Fruit fly (Drosophila melanogaster): ENCODE measurements around the gene bap.

Gene bap

DNA sequence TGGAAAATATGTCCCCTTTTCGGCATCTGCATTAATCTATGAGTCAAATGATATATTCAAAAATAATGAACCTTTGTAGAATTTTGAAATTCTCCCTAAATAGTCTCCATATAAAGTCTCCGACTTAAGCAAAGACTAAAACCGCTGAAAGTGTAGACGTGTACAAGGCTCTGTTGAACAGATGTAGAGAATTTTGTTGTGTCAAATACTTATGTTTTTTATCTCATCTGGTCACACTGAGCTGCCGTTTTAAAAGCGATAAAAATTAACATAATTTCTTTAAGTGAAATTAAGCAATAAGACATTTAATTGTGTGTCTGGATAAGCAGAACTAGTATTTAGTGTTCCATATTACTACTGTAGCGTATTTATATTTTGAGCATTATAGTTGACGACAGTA, 2.5 kb upstream of the bap start (continued):
- TF ChIP-seq Gsc (GFP tag; IDR thresholded peaks at IDR 0.05): no peak
- no peak for TF ChIP-seq pnt (GFP tag; optimal IDR thresholded peaks at IDR 0.05)
- TF ChIP-seq H15 (GFP tag; IDR thresholded peaks at IDR 0.05): no peak
- no peak for TF ChIP-seq Fer3 (tag; optimal IDR thresholded peaks at IDR 0.05)
- TF ChIP-seq nerfin-1 (tag; optimal IDR thresholded peaks at IDR 0.05): no peak
- TF ChIP-seq Hr3 (GFP tag; optimal IDR thresholded peaks at IDR 0.05): no peak
- peak; percentile 35 for TF ChIP-seq CG15514 (GFP tag; optimal IDR thresholded peaks at IDR 0.05)
- no peak for TF ChIP-seq NK7.1 (GFP tag; optimal IDR thresholded peaks at IDR 0.05)
- no peak for TF ChIP-seq CG30020 (tag; optimal IDR thresholded peaks at IDR 0.05)
- TF ChIP-seq Dp (GFP tag; optimal IDR thresholded peaks at IDR 0.05): peak; percentile 46
- TF ChIP-seq CG13287 (GFP tag; IDR thresholded peaks at IDR 0.05; ENCODE audit: partially characterized antibody): peak; percentile 58; the same call in 1 of the 2 replicates
- TF ChIP-seq ac (GFP tag; optimal IDR thresholded peaks at IDR 0.05): no peak
- TF ChIP-seq phol (tag; optimal IDR thresholded peaks at IDR 0.05): no peak
- no peak for TF ChIP-seq Dfd (GFP tag; optimal IDR thresholded peaks at IDR 0.05)
- TF ChIP-seq CG9797 (GFP tag; optimal IDR thresholded peaks at IDR 0.05): peak; percentile 17
- no peak for TF ChIP-seq Ptx1 (GFP tag; IDR thresholded peaks at IDR 0.05)
- no peak for TF ChIP-seq CG7745 (tag; optimal IDR thresholded peaks at IDR 0.05)
- TF ChIP-seq HmgZ (tag; optimal IDR thresholded peaks at IDR 0.05): peak; percentile 37
- TF ChIP-seq ftz-f1 (GFP tag; optimal IDR thresholded peaks at IDR 0.05): no peak
- no peak for TF ChIP-seq salm (tag; optimal IDR thresholded peaks at IDR 0.05)
- no peak for TF ChIP-seq dmrt99B (tag; optimal IDR thresholded peaks at IDR 0.05)
- no peak for TF ChIP-seq wor (GFP tag; IDR thresholded peaks at IDR 0.05)
- no peak for TF ChIP-seq Doc2 (GFP tag; IDR thresholded peaks at IDR 0.05)
- TF ChIP-seq zf30C (GFP tag; optimal IDR thresholded peaks at IDR 0.05): peak; percentile 79
- TF ChIP-seq CG13424 (tag; optimal IDR thresholded peaks at IDR 0.05): no peak
- TF ChIP-seq trh (GFP tag; optimal IDR thresholded peaks at IDR 0.05): no peak
- TF ChIP-seq CG8281 (tag; optimal IDR thresholded peaks at IDR 0.05): no peak
- TF ChIP-seq corto (GFP tag; optimal IDR thresholded peaks at IDR 0.05): no peak
- peak in 1 of 2 experiments; percentile 25 for TF ChIP-seq chif (GFP tag; optimal IDR thresholded peaks at IDR 0.05)
- TF ChIP-seq CG6854 (GFP tag; optimal IDR thresholded peaks at IDR 0.05): no peak
- no peak for TF ChIP-seq CkIIα-i1 (GFP tag; IDR thresholded peaks at IDR 0.05)
- TF ChIP-seq CG10979 (tag; optimal IDR thresholded peaks at IDR 0.05): no peak
- TF ChIP-seq pita (GFP tag; optimal IDR thresholded peaks at IDR 0.05): peak; percentile 70
- TF ChIP-seq trem (tag; optimal IDR thresholded peaks at IDR 0.05): peak; percentile 28
- peak; percentile 64 for TF ChIP-seq amos (GFP tag; IDR thresholded peaks at IDR 0.05; ENCODE audit: partially characterized antibody)

dm6 chr3R:21387356-21387980, 1.2 kb upstream of the bap start:
- peak; percentile 67 for TF ChIP-seq pros (GFP tag; optimal IDR thresholded peaks at IDR 0.05)
- TF ChIP-seq oc (tag; optimal IDR thresholded peaks at IDR 0.05): peak; percentile 11
- no peak for TF ChIP-seq luna (GFP tag; optimal IDR thresholded peaks at IDR 0.05)
- TF ChIP-seq CG2712 (tag; optimal IDR thresholded peaks at IDR 0.05): no peak
- peak; percentile 87 for TF ChIP-seq D (optimal IDR thresholded peaks at IDR 0.05)
- TF ChIP-seq D (GFP tag; optimal IDR thresholded peaks at IDR 0.05): no peak
- TF ChIP-seq stc (GFP tag; IDR thresholded peaks at IDR 0.05): no peak
- TF ChIP-seq CG1024 (GFP tag; IDR thresholded peaks at IDR 0.05): no peak
- peak; percentile 46; the same call in 1 of the 2 replicates for TF ChIP-seq bbx (GFP tag; IDR thresholded peaks at IDR 0.05; ENCODE audit: partially characterized antibody)
- no peak for TF ChIP-seq dmrt99B (tag; optimal IDR thresholded peaks at IDR 0.05)
- TF ChIP-seq Nf-YC (tag; optimal IDR thresholded peaks at IDR 0.05): peak; percentile 96
- TF ChIP-seq tll (GFP tag; optimal IDR thresholded peaks at IDR 0.05): peak in 1 of 2 experiments; percentile 85
- TF ChIP-seq ems (GFP tag; optimal IDR thresholded peaks at IDR 0.05): no peak
- TF ChIP-seq Nf-YB (GFP tag; optimal IDR thresholded peaks at IDR 0.05): peak; percentile 99
- TF ChIP-seq CG17328 (GFP tag; IDR thresholded peaks at IDR 0.05): 0 out of 2 replicates have a peak, but pooled peaks have one; percentile 23
- TF ChIP-seq z (GFP tag; IDR thresholded peaks at IDR 0.05): peak; percentile 98
- peak; percentile 6 for TF ChIP-seq cad (GFP tag; optimal IDR thresholded peaks at IDR 0.05)
- TF ChIP-seq phol (tag; optimal IDR thresholded peaks at IDR 0.05): peak; percentile 23
